Worm (Caenorhabditis elegans): ENCODE results near the gene F40F12.3.

F40F12.3 gene

ce11 chrIII:9912998-9913397 is 7.7 kb downstream of the F40F12.3 start:
- TF ChIP-seq ceh-20 (GFP tag; IDR thresholded peaks at IDR 0.05) (no peak), daf-8 (GFP tag; IDR thresholded peaks at IDR 0.05) (no peak), Y105C5A.15 (GFP tag; IDR thresholded peaks at IDR 0.05) (no peak), Y5F2A.4 (GFP tag; optimal IDR thresholded peaks at IDR 0.05) (no peak), nhr-11 (tag; optimal IDR thresholded peaks at IDR 0.05) (no peak), ZK337.2 (GFP tag; IDR thresholded peaks at IDR 0.05) (no peak), nhr-102 (tag; optimal IDR thresholded peaks at IDR 0.05) (no peak), gei-8 (GFP tag; optimal IDR thresholded peaks at IDR 0.05) (no peak), zfp-2 (tag; optimal IDR thresholded peaks at IDR 0.05) (no peak), ceh-44 (GFP tag; IDR thresholded peaks at IDR 0.05) (no peak), spr-3 (GFP tag; optimal IDR thresholded peaks at IDR 0.05) (no peak), nhr-77 (tag; optimal IDR thresholded peaks at IDR 0.05) (no peak), T26A8.4 (GFP tag; IDR thresholded peaks at IDR 0.05) (no peak), nhr-10 (tag; optimal IDR thresholded peaks at IDR 0.05) (no peak), hlh-11 (tag; optimal IDR thresholded peaks at IDR 0.05) (peak; percentile 34), F44E2.7 (GFP tag; IDR thresholded peaks at IDR 0.05) (no peak), tra-1 (GFP tag; IDR thresholded peaks at IDR 0.05) (no peak), hmg-1.1 (GFP tag; IDR thresholded peaks at IDR 0.05) (no peak), F37D6.2 (tag; optimal IDR thresholded peaks at IDR 0.05) (no peak), mxl-3 (GFP tag; optimal IDR thresholded peaks at IDR 0.05) (no peak), lin-38 (GFP tag; IDR thresholded peaks at IDR 0.05) (no peak), hlh-30 (tag; optimal IDR thresholded peaks at IDR 0.05; ENCODE audit: insufficient read depth) (peak; percentile 41), dve-1 (tag; optimal IDR thresholded peaks at IDR 0.05; ENCODE audit: insufficient read depth) (peak; percentile 62), ceh-62 (tag; optimal IDR thresholded peaks at IDR 0.05) (no peak), lin-15B (tag; optimal IDR thresholded peaks at IDR 0.05) (no peak), lim-7 (GFP tag; IDR thresholded peaks at IDR 0.05) (no peak), madf-9 (GFP tag; conservative IDR thresholded peaks at IDR 0.05) (no peak), aha-1 (tag) (peak; percentile 96), mep-1 (tag; optimal IDR thresholded peaks at IDR 0.05) (no peak), daf-19 (GFP tag; conservative IDR thresholded peaks at IDR 0.05) (no peak), dmd-6 (GFP tag; IDR thresholded peaks at IDR 0.05) (peak; percentile 44), egl-43 (GFP tag; IDR thresholded peaks at IDR 0.05) (no peak), zip-11 (GFP tag; IDR thresholded peaks at IDR 0.05) (no peak), unc-62 (GFP tag; optimal IDR thresholded peaks at IDR 0.05 in 1 of 2) (no peak), unc-62 (tag; optimal IDR thresholded peaks at IDR 0.05) (no peak), arid-1 (GFP tag; conservative IDR thresholded peaks at IDR 0.05) (no peak), ctbp-1 (GFP tag; IDR thresholded peaks at IDR 0.05) (no peak), zfp-3 (GFP tag; conservative IDR thresholded peaks at IDR 0.05) (no peak), nhr-6 (tag; optimal IDR thresholded peaks at IDR 0.05) (no peak), dpl-1 (GFP tag; optimal IDR thresholded peaks at IDR 0.05) (no peak), ZK546.5 (tag; optimal IDR thresholded peaks at IDR 0.05) (no peak), pqm-1 (tag; optimal IDR thresholded peaks at IDR 0.05) (no peak), nhr-48 (tag; optimal IDR thresholded peaks at IDR 0.05) (no peak), egl-27 (tag; optimal IDR thresholded peaks at IDR 0.05) (no peak), jun-1 (tag; optimal IDR thresholded peaks at IDR 0.05) (no peak), T20F7.1 (GFP tag; optimal IDR thresholded peaks at IDR 0.05) (no peak), mdl-1 (tag; optimal IDR thresholded peaks at IDR 0.05) (no peak), skn-1 (tag; optimal IDR thresholded peaks at IDR 0.05) (no peak), tag-97 (GFP tag; IDR thresholded peaks at IDR 0.05) (no peak), lin-1 (GFP tag; IDR thresholded peaks at IDR 0.05) (no peak), nhr-41 (GFP tag; IDR thresholded peaks at IDR 0.05) (no peak), ceh-32 (tag; optimal IDR thresholded peaks at IDR 0.05; ENCODE audit: poor library complexity) (no peak), rbr-2 (tag; optimal IDR thresholded peaks at IDR 0.05) (no peak), nhr-28 (tag; optimal IDR thresholded peaks at IDR 0.05) (peak; percentile 0)
